Worm (Caenorhabditis elegans) whole organism, late embryonic: ENCODE measurements around the gene skr-5.

Source experiments
- C08G9.2 ChIP-seq: sonication (generic microtip); optimal IDR thresholded peaks from 2 replicates; lab custom pipeline; 2016; ENCODE audit warnings: mild to moderate bottlenecking, missing genetic modification characterization, moderate library complexity, missing compliant biosample characterization
- F13H6.1 ChIP-seq: sonication (generic microtip); optimal IDR thresholded peaks from 2 replicates; lab custom pipeline; 2016; ENCODE audit warnings: missing genetic modification characterization, missing compliant biosample characterization
- K09A11.1 ChIP-seq: sonication (generic microtip); optimal IDR thresholded peaks from 2 replicates; lab custom pipeline; 2017; ENCODE audit warnings: antibody characterized with exemption, mild to moderate bottlenecking, missing genetic modification characterization, missing compliant biosample characterization; ENCODE audit not compliant: insufficient read depth
- Y22D7AL.16 ChIP-seq: sonication (generic microtip); optimal IDR thresholded peaks from 2 replicates; lab custom pipeline; 2016; ENCODE audit warnings: missing genetic modification characterization, missing compliant biosample characterization
- ama-1 ChIP-seq: fragments of 150-350 bp; optimal IDR thresholded peaks from 2 replicates; lab custom pipeline; 2014
- ceh-14 ChIP-seq: sonication (generic microtip); optimal IDR thresholded peaks from 2 replicates; lab custom pipeline; 2016; ENCODE audit warnings: missing genotype, missing genetic modification characterization, missing compliant biosample characterization
- ceh-19 ChIP-seq: fragments of 200-800 bp; sonication (Bioruptor generic); optimal IDR thresholded peaks from 2 replicates; lab custom pipeline; 2018; ENCODE audit warnings: mild to moderate bottlenecking, missing genetic modification characterization, missing compliant biosample characterization
- ceh-24 ChIP-seq: sonication (generic microtip); optimal IDR thresholded peaks from 2 replicates; lab custom pipeline; 2016; ENCODE audit warnings: mild to moderate bottlenecking, missing genetic modification characterization, missing compliant biosample characterization
- ceh-31 ChIP-seq: sonication (generic microtip); optimal IDR thresholded peaks from 2 replicates; lab custom pipeline; 2016; ENCODE audit warnings: missing genetic modification characterization, missing compliant biosample characterization
- eyg-1 ChIP-seq: sonication (generic microtip); optimal IDR thresholded peaks from 2 replicates; lab custom pipeline; 2016; ENCODE audit warnings: missing genotype, missing genetic modification characterization, missing compliant biosample characterization
- fax-1 ChIP-seq: sonication (generic microtip); optimal IDR thresholded peaks from 2 replicates; lab custom pipeline; 2016; ENCODE audit warnings: missing genotype, missing genetic modification characterization, missing compliant biosample characterization
- fkh-10 ChIP-seq: fragments of 150-350 bp; optimal IDR thresholded peaks from 2 replicates; lab custom pipeline; 2014; ENCODE audit warnings: missing biosample characterization, missing genetic modification reagents, missing genetic modification characterization
- fkh-6 ChIP-seq: sonication (generic microtip); optimal IDR thresholded peaks from 2 replicates; lab custom pipeline; 2016; ENCODE audit warnings: missing genetic modification characterization, missing compliant biosample characterization
- gmeb-2 ChIP-seq: sonication (generic microtip); optimal IDR thresholded peaks from 2 replicates; lab custom pipeline; 2016; ENCODE audit warnings: missing genetic modification characterization, inconsistent platforms, missing compliant biosample characterization
- hlh-30 ChIP-seq: sonication (generic microtip); optimal IDR thresholded peaks from 2 replicates; lab custom pipeline; 2017; ENCODE audit warnings: antibody characterized with exemption, missing genetic modification characterization, missing compliant biosample characterization; ENCODE audit not compliant: insufficient read depth
- hlh-6 ChIP-seq: sonication (generic microtip); optimal IDR thresholded peaks from 2 replicates; lab custom pipeline; 2016; ENCODE audit warnings: missing genotype, missing genetic modification characterization, missing compliant biosample characterization
- lin-11 ChIP-seq: fragments of 200-800 bp; sonication (Bioruptor generic); optimal IDR thresholded peaks from 2 replicates; lab custom pipeline; 2018; ENCODE audit warnings: mild to moderate bottlenecking, missing genetic modification characterization, missing compliant biosample characterization
- mec-3 ChIP-seq: sonication (generic microtip); optimal IDR thresholded peaks from 2 replicates; lab custom pipeline; 2016; ENCODE audit warnings: borderline replicate concordance, missing genetic modification characterization, missing compliant biosample characterization
- nhr-11 ChIP-seq: fragments of 150-350 bp; optimal IDR thresholded peaks from 2 replicates; lab custom pipeline; 2014; ENCODE audit warnings: missing biosample characterization, missing genetic modification characterization
- nhr-232 ChIP-seq: sonication (generic microtip); optimal IDR thresholded peaks from 2 replicates; lab custom pipeline; 2016; ENCODE audit warnings: missing genetic modification characterization, missing compliant biosample characterization
- odd-2 ChIP-seq: sonication (generic microtip); optimal IDR thresholded peaks from 2 replicates; lab custom pipeline; 2017; ENCODE audit warnings: antibody characterized with exemption, mild to moderate bottlenecking, missing genetic modification characterization, missing compliant biosample characterization
- pag-3 ChIP-seq: sonication (generic microtip); optimal IDR thresholded peaks from 2 replicates; lab custom pipeline; 2016; ENCODE audit warnings: missing compliant biosample characterization, missing genetic modification characterization, borderline replicate concordance
- pha-2 ChIP-seq: sonication (generic microtip); optimal IDR thresholded peaks from 2 replicates; lab custom pipeline; 2017; ENCODE audit warnings: mild to moderate bottlenecking, missing genetic modification characterization, missing compliant biosample characterization
- pros-1 ChIP-seq: fragments of 150-350 bp; optimal IDR thresholded peaks from 2 replicates; lab custom pipeline; 2014; ENCODE audit warnings: missing biosample characterization, missing genetic modification reagents, missing genetic modification characterization
- sdc-2 ChIP-seq: sonication (generic microtip); optimal IDR thresholded peaks from 2 replicates; lab custom pipeline; 2016; ENCODE audit warnings: missing genotype, missing genetic modification characterization, missing compliant biosample characterization
- sox-2 ChIP-seq: fragments of 200-800 bp; sonication (Bioruptor generic); IDR thresholded peaks from 2 replicates; pipeline ENCODE4 v1.3.6; 2022; ENCODE audit warnings: missing genetic modification reagents, missing genetic modification characterization, missing compliant biosample characterization
- syd-9 ChIP-seq: sonication (generic microtip); optimal IDR thresholded peaks from 2 replicates; lab custom pipeline; 2016; ENCODE audit warnings: mild to moderate bottlenecking, missing genetic modification characterization, moderate library complexity, missing compliant biosample characterization
- tbx-7 ChIP-seq: sonication (generic microtip); optimal IDR thresholded peaks from 2 replicates; lab custom pipeline; 2016; ENCODE audit warnings: missing genotype, missing genetic modification characterization, missing compliant biosample characterization
- ztf-16 ChIP-seq: sonication (generic microtip); optimal IDR thresholded peaks from 2 replicates; lab custom pipeline; 2017; ENCODE audit warnings: missing genetic modification characterization, missing compliant biosample characterization

The skr-5 gene

ce11 chrV:17377140-17377539, 29.4 kb downstream of the skr-5 start, which contains the start of gene fbxb-7:
TSS of gene fbxb-7 (plus strand) at chrV:17377406.
- TF ChIP-seq pha-2 (no peak), Y22D7AL.16 (tag; lab: Kevin White, UChicago) (no peak), K09A11.1 (tag; lab: Kevin White, UChicago) (no peak), nhr-232 (tag; lab: Kevin White, UChicago) (no peak), sdc-2 (tag; lab: Kevin White, UChicago) (no peak), ceh-24 (tag; lab: Kevin White, UChicago) (no peak), gmeb-2 (tag; lab: Kevin White, UChicago) (no peak), C08G9.2 (no peak), mec-3 (tag; lab: Kevin White, UChicago) (no peak), pros-1 (tag; lab: Kevin White, UChicago) (no peak)
- TF ChIP-seq, all 69 proteins: peak for 0

ce11 chrV:17379932-17380331, 32.2 kb downstream of the skr-5 start, which contains the start of gene Y20C6A.4:
TSS of gene Y20C6A.4 (plus strand) at chrV:17380232.
- TF ChIP-seq eyg-1 (tag; lab: Kevin White, UChicago), result no peak
- no peak for TF ChIP-seq C08G9.2
- TF ChIP-seq ceh-14 (tag; lab: Kevin White, UChicago), result no peak
- no peak for TF ChIP-seq nhr-11 (tag; lab: Kevin White, UChicago)
- TF ChIP-seq syd-9 (tag; lab: Kevin White, UChicago), result no peak
- TF ChIP-seq ama-1 (lab: Kevin White, UChicago), result no peak
- no peak for TF ChIP-seq pros-1 (tag; lab: Kevin White, UChicago)
- no peak for TF ChIP-seq F13H6.1 (tag; lab: Kevin White, UChicago)
- no peak for TF ChIP-seq fkh-6 (tag; lab: Kevin White, UChicago)
- TF ChIP-seq fax-1 (tag; lab: Kevin White, UChicago), result no peak
- no peak for TF ChIP-seq sdc-2 (tag; lab: Kevin White, UChicago)
- TF ChIP-seq hlh-6, result no peak

- no peak for TF ChIP-seq fax-1 (tag; lab: Kevin White, UChicago)
- TF ChIP-seq odd-2 (tag; lab: Kevin White, UChicago), result no peak
- no peak for TF ChIP-seq ztf-16
- TF ChIP-seq tbx-7 (tag; lab: Kevin White, UChicago), result no peak
- TF ChIP-seq ceh-19, result no peak
- no peak for TF ChIP-seq fkh-10 (GFP tag; lab: Kevin White, UChicago)
- no peak for TF ChIP-seq Y22D7AL.16 (tag; lab: Kevin White, UChicago)
- no peak for TF ChIP-seq lin-11 (tag; lab: Kevin White, UChicago)
- no peak for TF ChIP-seq hlh-30 (tag; lab: Kevin White, UChicago)
- TF ChIP-seq gmeb-2 (tag; lab: Kevin White, UChicago), result no peak
- TF ChIP-seq pag-3 (tag; lab: Kevin White, UChicago), result no peak
- TF ChIP-seq sox-2 (GFP tag; lab: Robert Waterston, UW), result no peak
- no peak for TF ChIP-seq ceh-31 (tag; lab: Kevin White, UChicago)
- TF ChIP-seq, all 69 proteins: peak for 0
Measured at ce11 chrV:17395374-17395773, 47.7 kb downstream of the skr-5 start, which contains the start of gene srh-120. TSS of gene srh-120 (plus strand) at chrV:17395674.
